Fruit fly (Drosophila melanogaster) whole organism, embryonic: ENCODE data around the gene Kaz1-ORFB.

Experiments used
- Jarid2 ChIP-seq: fragments of 200-800 bp; sonication (Bioruptor generic); optimal IDR thresholded peaks from 3 replicates; lab custom pipeline; 2017; ENCODE audit warnings: mild to moderate bottlenecking, missing biosample characterization, missing genetic modification reagents, missing genetic modification characterization
- Sin3A ChIP-seq: fragments of >200 bp; optimal IDR thresholded peaks from 2 replicates; lab custom pipeline; 2018
- Taf1 ChIP-seq: fragments of 200-800 bp; sonication (Bioruptor generic); IDR thresholded peaks from 2 replicates; pipeline ENCODE4 v1.3.6; 2022; ENCODE audit warnings: missing biosample characterization, missing genetic modification characterization
- Usf ChIP-seq: fragments of 200-800 bp; sonication (Bioruptor generic); optimal IDR thresholded peaks from 2 replicates; lab custom pipeline; 2017; ENCODE audit warnings: missing genotype, missing biosample characterization, missing genetic modification characterization
- YL-1 ChIP-seq: fragments of 200-800 bp; sonication (Bioruptor generic); optimal IDR thresholded peaks from 3 replicates; lab custom pipeline; 2017; ENCODE audit warnings: missing biosample characterization, mild to moderate bottlenecking, missing genetic modification characterization
- chif ChIP-seq, 2 experiments: fragments of 200-800 bp; sonication (Bioruptor generic); optimal IDR thresholded peaks; 3 replicates each; lab custom pipeline; 2016; ENCODE audit warnings: missing biosample characterization in 2 of 2, missing genetic modification characterization in 2 of 2
- da ChIP-seq: fragments of 200-800 bp; sonication (Bioruptor generic); optimal IDR thresholded peaks from 2 replicates; lab custom pipeline; 2016; ENCODE audit warnings: missing biosample characterization, missing genetic modification characterization
- exex ChIP-seq: fragments of 200-800 bp; sonication (Bioruptor generic); optimal IDR thresholded peaks from 4 replicates; lab custom pipeline; 2018; ENCODE audit warnings: missing biosample characterization, mild to moderate bottlenecking, missing genetic modification characterization, moderate library complexity
- vnd ChIP-seq: fragments of 200-800 bp; sonication (Bioruptor generic); IDR thresholded peaks from 3 replicates; pipeline ENCODE4 v1.3.6; 2022; ENCODE audit warnings: missing biosample characterization, missing genetic modification characterization; ENCODE audit not compliant: partially characterized antibody
- yki ChIP-seq: fragments of >200 bp; optimal IDR thresholded peaks from 3 replicates; lab custom pipeline; 2018

DNA sequence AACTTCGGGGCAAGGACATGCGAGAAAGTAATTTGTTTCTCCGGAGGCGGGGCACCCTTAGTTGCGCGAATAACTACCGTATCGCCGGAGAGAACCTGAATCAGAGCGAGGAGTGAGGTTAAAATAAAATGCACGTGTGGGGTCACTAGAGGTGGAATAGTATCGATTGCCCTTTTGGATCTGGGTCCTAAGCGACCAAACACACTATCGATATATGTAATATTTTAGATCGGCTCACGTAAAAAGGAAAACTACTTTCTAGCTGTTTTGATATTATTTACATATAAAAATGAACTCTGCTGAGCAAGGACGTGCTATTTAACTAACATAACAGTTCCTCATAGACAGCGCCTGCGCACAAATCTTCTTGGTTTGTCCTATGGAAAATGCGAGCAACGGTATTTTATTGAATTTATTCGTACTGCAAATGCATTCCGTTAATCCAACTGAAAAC is 46.3 kb downstream of the Kaz1-ORFB start:
- no peak for TF ChIP-seq Taf1
- no peak for TF ChIP-seq Usf (GFP tag; lab: Kevin White, UChicago)
- TF ChIP-seq exex (tag; lab: Kevin White, UChicago) = no peak
- peak; percentile 18 for TF ChIP-seq Sin3A (lab: Kevin White, UChicago)
- no peak for TF ChIP-seq Jarid2
- TF ChIP-seq yki (lab: Kevin White, UChicago) = no peak
- TF ChIP-seq chif (GFP tag; optimal IDR thresholded peaks at IDR 0.05; lab: Kevin White, UChicago) = no peak
- peak; percentile 85 for TF ChIP-seq YL-1 (GFP tag; lab: Kevin White, UChicago)
- peak; percentile 81 for TF ChIP-seq vnd (GFP tag; lab: Robert Waterston, UW)
- TF ChIP-seq da = no peak
